Worm (Caenorhabditis elegans): ENCODE data around the gene Y7A5A.8.

DNA sequence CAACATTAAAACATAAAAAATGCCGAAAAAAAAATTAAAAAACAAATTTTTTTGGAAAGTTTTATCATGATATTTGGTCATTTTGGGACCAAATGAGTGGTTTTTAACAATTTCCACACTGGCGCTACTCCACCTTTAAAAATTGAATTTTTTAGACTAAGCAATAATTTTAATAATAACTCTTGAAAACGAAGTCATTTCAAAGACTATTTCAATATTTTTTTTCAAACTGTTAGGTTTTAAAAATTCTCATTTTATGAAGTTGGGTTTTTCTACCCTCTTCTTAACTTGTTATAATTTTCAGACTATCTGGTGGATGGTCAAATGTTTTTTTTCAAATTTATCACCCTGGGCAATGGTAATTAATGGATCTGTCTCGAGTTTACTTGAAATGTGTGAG lies at the start of gene Y7A5A.8:
- TF ChIP-seq nhr-11 (tag; optimal IDR thresholded peaks at IDR 0.05) (no peak), elt-1 (tag; optimal IDR thresholded peaks at IDR 0.05) (no peak), skn-1 (tag; optimal IDR thresholded peaks at IDR 0.05) (no peak), nhr-76 (tag; optimal IDR thresholded peaks at IDR 0.05) (no peak), unc-39 (tag; optimal IDR thresholded peaks at IDR 0.05) (no peak), nhr-237 (tag; optimal IDR thresholded peaks at IDR 0.05) (no peak), ceh-16 (tag; optimal IDR thresholded peaks at IDR 0.05) (no peak), ztf-11 (tag; optimal IDR thresholded peaks at IDR 0.05) (no peak), nhr-28 (tag; optimal IDR thresholded peaks at IDR 0.05) (no peak)

Measured in whole organism, L3 larva.